Worm (Caenorhabditis elegans): ENCODE measurements around the gene attf-4.

Gene attf-4

DNA sequence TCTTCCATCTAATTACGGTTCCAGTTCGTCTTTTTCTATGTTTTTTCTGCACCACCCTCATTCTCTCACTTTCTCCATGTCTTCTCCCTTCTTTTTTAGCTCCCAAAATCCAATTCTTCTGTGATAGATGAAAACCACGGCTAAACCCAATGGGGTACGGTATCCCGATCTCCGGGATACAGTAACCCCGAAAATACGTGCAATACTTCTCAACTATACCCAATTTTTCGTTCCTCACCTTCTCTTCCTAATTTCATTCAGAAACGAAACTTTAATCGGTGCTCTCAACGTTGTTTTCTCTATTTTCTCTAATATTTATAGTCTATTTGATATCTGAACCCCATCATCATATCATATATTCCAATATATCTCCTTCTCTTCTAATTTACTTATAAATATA, 43.3 kb downstream of the attf-4 start (continued):
- no peak for TF ChIP-seq aly-2 (tag; optimal IDR thresholded peaks at IDR 0.05)
- TF ChIP-seq snpc-1.2 (GFP tag; IDR thresholded peaks at IDR 0.05): no peak; the same call in 1 of the 2 replicates
- peak; percentile 41 for TF ChIP-seq ama-1 (optimal IDR thresholded peaks at IDR 0.05)
- no peak for TF ChIP-seq daf-12 (tag; optimal IDR thresholded peaks at IDR 0.05)
- TF ChIP-seq spr-3 (GFP tag; optimal IDR thresholded peaks at IDR 0.05): no peak
- TF ChIP-seq ceh-32 (tag; optimal IDR thresholded peaks at IDR 0.05; ENCODE audit: poor library complexity): no peak
- TF ChIP-seq zip-2 (tag; optimal IDR thresholded peaks at IDR 0.05): no peak
- no peak for TF ChIP-seq aha-1 (tag)
- TF ChIP-seq Y105C5A.15 (GFP tag; IDR thresholded peaks at IDR 0.05): no peak
- TF ChIP-seq mxl-2 (GFP tag; conservative IDR thresholded peaks at IDR 0.05): no peak
- TF ChIP-seq F26F4.8 (GFP tag; conservative IDR thresholded peaks at IDR 0.05): no peak
- TF ChIP-seq Y5F2A.4 (GFP tag; optimal IDR thresholded peaks at IDR 0.05): peak; percentile 11
- no peak for TF ChIP-seq snpc-4 (tag; optimal IDR thresholded peaks at IDR 0.05)
- TF ChIP-seq F10B5.3 (tag; optimal IDR thresholded peaks at IDR 0.05): no peak
- no peak for TF ChIP-seq nhr-11 (tag; optimal IDR thresholded peaks at IDR 0.05)
- TF ChIP-seq lin-15B (tag; optimal IDR thresholded peaks at IDR 0.05): no peak
- no peak for TF ChIP-seq spr-1 (tag; optimal IDR thresholded peaks at IDR 0.05)
- TF ChIP-seq egl-43 (GFP tag; IDR thresholded peaks at IDR 0.05): no peak; the same call in 1 of the 2 replicates
- TF ChIP-seq nhr-42 (GFP tag; IDR thresholded peaks at IDR 0.05): 0 out of 2 replicates have a peak, but pooled peaks have one; percentile 55
- TF ChIP-seq dve-1 (tag; optimal IDR thresholded peaks at IDR 0.05; ENCODE audit: insufficient read depth): no peak
- no peak for TF ChIP-seq ceh-28 (tag; optimal IDR thresholded peaks at IDR 0.05)
- TF ChIP-seq madf-5 (GFP tag; IDR thresholded peaks at IDR 0.05): peak; percentile 35 to 52; a peak in 1 of 4 replicates
- TF ChIP-seq daf-19 (GFP tag; conservative IDR thresholded peaks at IDR 0.05): peak; percentile 76
- no peak for TF ChIP-seq ztf-11 (tag; optimal IDR thresholded peaks at IDR 0.05)
- no peak for TF ChIP-seq dmd-9 (GFP tag; IDR thresholded peaks at IDR 0.05)
- no peak for TF ChIP-seq vab-7 (GFP tag; IDR thresholded peaks at IDR 0.05)
- TF ChIP-seq cey-2 (tag; optimal IDR thresholded peaks at IDR 0.05; ENCODE audit: borderline replicate concordance, insufficient read depth): no peak
- TF ChIP-seq hmg-1.1 (GFP tag; IDR thresholded peaks at IDR 0.05): no peak
- peak; percentile 42; the same call in 1 of the 2 replicates for TF ChIP-seq php-3 (GFP tag; IDR thresholded peaks at IDR 0.05)
- peak; percentile 15 for TF ChIP-seq rbr-2 (tag; optimal IDR thresholded peaks at IDR 0.05)
- TF ChIP-seq lir-3 (tag; optimal IDR thresholded peaks at IDR 0.05): no peak
- TF ChIP-seq lin-13 (GFP tag; optimal IDR thresholded peaks at IDR 0.05): no peak
- no peak for TF ChIP-seq fos-1 (tag; optimal IDR thresholded peaks at IDR 0.05)
- no peak for TF ChIP-seq madf-9 (GFP tag; conservative IDR thresholded peaks at IDR 0.05)
- no peak for TF ChIP-seq F44E2.7 (GFP tag; IDR thresholded peaks at IDR 0.05)
- TF ChIP-seq daf-16 (GFP tag; optimal IDR thresholded peaks at IDR 0.05): peak in 1 of 2 experiments; percentile 39
- no peak for TF ChIP-seq daf-16 (tag; optimal IDR thresholded peaks at IDR 0.05)
- peak; percentile 15 for TF ChIP-seq mes-2 (tag; optimal IDR thresholded peaks at IDR 0.05; ENCODE audit: poor library complexity, severe bottlenecking)
- TF ChIP-seq R02D3.7 (tag; optimal IDR thresholded peaks at IDR 0.05): no peak
- no peak for TF ChIP-seq lin-39 (tag; optimal IDR thresholded peaks at IDR 0.05)
- no peak for TF ChIP-seq skn-1 (tag; optimal IDR thresholded peaks at IDR 0.05)
- TF ChIP-seq arid-1 (GFP tag; conservative IDR thresholded peaks at IDR 0.05): no peak
- TF ChIP-seq ceh-82 (tag; optimal IDR thresholded peaks at IDR 0.05): no peak
- no peak for TF ChIP-seq set-16 (GFP tag; IDR thresholded peaks at IDR 0.05)
- TF ChIP-seq ZK546.5 (tag; optimal IDR thresholded peaks at IDR 0.05): no peak
- no peak for TF ChIP-seq dmd-8 (GFP tag; IDR thresholded peaks at IDR 0.05)
- no peak for TF ChIP-seq ceh-20 (GFP tag; IDR thresholded peaks at IDR 0.05)
- TF ChIP-seq T20F7.1 (GFP tag; optimal IDR thresholded peaks at IDR 0.05): no peak
- no peak for TF ChIP-seq tag-97 (GFP tag; IDR thresholded peaks at IDR 0.05)
- TF ChIP-seq jun-1 (tag; optimal IDR thresholded peaks at IDR 0.05): no peak
- TF ChIP-seq nhr-48 (tag; optimal IDR thresholded peaks at IDR 0.05): no peak
- no peak for TF ChIP-seq pqm-1 (tag; optimal IDR thresholded peaks at IDR 0.05)
- TF ChIP-seq Y48G9A.11 (GFP tag; IDR thresholded peaks at IDR 0.05): peak; percentile 64; the same call in 1 of the 2 replicates

Data from whole organism, L4 larva.